Worm (Caenorhabditis elegans): Measurements from ENCODE around the gene coel-1.

Gene coel-1

ce11 chrX:4265283-4265907, at the start of gene coel-1:
Gene coel-1 (plus strand): TSS chrX:4265663.
- TF ChIP-seq nhr-12 (tag; optimal IDR thresholded peaks at IDR 0.05), result no peak
- TF ChIP-seq ztf-11 (tag; optimal IDR thresholded peaks at IDR 0.05), result no peak
- TF ChIP-seq lsy-2 (tag; optimal IDR thresholded peaks at IDR 0.05), result peak; percentile 36
- no peak for TF ChIP-seq nhr-237 (tag; optimal IDR thresholded peaks at IDR 0.05)
- no peak for TF ChIP-seq mab-5 (tag; optimal IDR thresholded peaks at IDR 0.05)
- peak; percentile 8 for TF ChIP-seq cnd-1 (tag; optimal IDR thresholded peaks at IDR 0.05)
- no peak for TF ChIP-seq bed-3 (GFP tag; optimal IDR thresholded peaks at IDR 0.05)
- peak; percentile 20 for TF ChIP-seq blmp-1 (tag; optimal IDR thresholded peaks at IDR 0.05)
- peak; percentile 16 for TF ChIP-seq drap-1 (GFP tag; optimal IDR thresholded peaks at IDR 0.05)
- TF ChIP-seq lin-32 (GFP tag; optimal IDR thresholded peaks at IDR 0.05), result no peak
- TF ChIP-seq M03D4.4 (tag; optimal IDR thresholded peaks at IDR 0.05), result no peak
- no peak for TF ChIP-seq snpc-4 (tag; optimal IDR thresholded peaks at IDR 0.05)
- no peak for TF ChIP-seq nhr-28 (tag; optimal IDR thresholded peaks at IDR 0.05)
- TF ChIP-seq elt-3 (tag; optimal IDR thresholded peaks at IDR 0.05), result no peak
- no peak for TF ChIP-seq tbx-8 (GFP tag; optimal IDR thresholded peaks at IDR 0.05)
- peak; percentile 72 for TF ChIP-seq hlh-1 (tag; optimal IDR thresholded peaks at IDR 0.05)
- peak; percentile 86 for TF ChIP-seq ham-2 (GFP tag; optimal IDR thresholded peaks at IDR 0.05)
- TF ChIP-seq mls-2 (tag; optimal IDR thresholded peaks at IDR 0.05), result peak; percentile 28
- TF ChIP-seq ceh-39 (tag; optimal IDR thresholded peaks at IDR 0.05), result no peak
- TF ChIP-seq zip-8 (tag; optimal IDR thresholded peaks at IDR 0.05), result no peak
- TF ChIP-seq unc-62 (GFP tag; optimal IDR thresholded peaks at IDR 0.05), result peak; percentile 67
- TF ChIP-seq mep-1 (tag; optimal IDR thresholded peaks at IDR 0.05), result no peak
- peak; percentile 71 for TF ChIP-seq ces-1 (GFP tag; optimal IDR thresholded peaks at IDR 0.05)
- TF ChIP-seq pha-4 (tag; optimal IDR thresholded peaks at IDR 0.05), result no peak
- TF ChIP-seq sptf-1 (tag; optimal IDR thresholded peaks at IDR 0.05), result peak; percentile 31
- TF ChIP-seq flh-1 (GFP tag; optimal IDR thresholded peaks at IDR 0.05), result no peak
- peak; percentile 3 for TF ChIP-seq sem-2 (GFP tag; optimal IDR thresholded peaks at IDR 0.05)
- no peak for TF ChIP-seq ceh-83 (GFP tag; optimal IDR thresholded peaks at IDR 0.05)
- TF ChIP-seq ceh-43 (GFP tag; optimal IDR thresholded peaks at IDR 0.05), result no peak
- TF ChIP-seq nhr-76 (tag; optimal IDR thresholded peaks at IDR 0.05), result no peak
- TF ChIP-seq unc-120 (tag; optimal IDR thresholded peaks at IDR 0.05; ENCODE audit: poor library complexity, severe bottlenecking), result peak; percentile 65
- no peak for TF ChIP-seq lin-13 (tag; optimal IDR thresholded peaks at IDR 0.05)

- TF ChIP-seq tbx-8 (GFP tag; optimal IDR thresholded peaks at IDR 0.05) (no peak), cnd-1 (tag; optimal IDR thresholded peaks at IDR 0.05) (no peak), nhr-237 (tag; optimal IDR thresholded peaks at IDR 0.05) (no peak), sem-2 (GFP tag; optimal IDR thresholded peaks at IDR 0.05) (no peak), mep-1 (tag; optimal IDR thresholded peaks at IDR 0.05) (no peak), mls-2 (tag; optimal IDR thresholded peaks at IDR 0.05) (no peak), ztf-11 (tag; optimal IDR thresholded peaks at IDR 0.05) (no peak), elt-1 (tag; optimal IDR thresholded peaks at IDR 0.05; ENCODE audit: borderline replicate concordance, insufficient read depth) (no peak), hlh-1 (tag; optimal IDR thresholded peaks at IDR 0.05) (no peak), M03D4.4 (tag; optimal IDR thresholded peaks at IDR 0.05) (no peak), lsy-2 (tag; optimal IDR thresholded peaks at IDR 0.05) (no peak), zip-8 (tag; optimal IDR thresholded peaks at IDR 0.05) (no peak), unc-39 (tag; optimal IDR thresholded peaks at IDR 0.05) (no peak), ceh-39 (tag; optimal IDR thresholded peaks at IDR 0.05) (no peak), drap-1 (GFP tag; optimal IDR thresholded peaks at IDR 0.05) (no peak), flh-1 (GFP tag; optimal IDR thresholded peaks at IDR 0.05) (no peak), nhr-28 (tag; optimal IDR thresholded peaks at IDR 0.05) (no peak), nhr-76 (tag; optimal IDR thresholded peaks at IDR 0.05) (no peak), ham-2 (GFP tag; optimal IDR thresholded peaks at IDR 0.05) (no peak)
Observed at ce11 chrX:4216894-4217293, 48.6 kb upstream of the coel-1 start, which contains the start of the genes F20B6.10 and hpk-1. Gene F20B6.10 (minus strand): TSS chrX:4217196. Gene hpk-1 (minus strand): TSS chrX:4217290.

ce11 chrX:4218174-4218573, 47.3 kb upstream of the coel-1 start, which contains the start of gene W01H2.2:
Gene W01H2.2 (minus strand): TSS chrX:4218458.
- TF ChIP-seq M03D4.4 (tag; optimal IDR thresholded peaks at IDR 0.05) (no peak), zip-8 (tag; optimal IDR thresholded peaks at IDR 0.05) (no peak)

ce11 chrX:4219487-4219886, 46.0 kb upstream of the coel-1 start:
- no peak for TF ChIP-seq unc-62 (GFP tag; optimal IDR thresholded peaks at IDR 0.05)
- no peak for TF ChIP-seq lin-13 (tag; optimal IDR thresholded peaks at IDR 0.05)
- no peak for TF ChIP-seq lsy-2 (tag; optimal IDR thresholded peaks at IDR 0.05)
- TF ChIP-seq mab-5 (tag; optimal IDR thresholded peaks at IDR 0.05), result no peak
- TF ChIP-seq snpc-4 (tag; optimal IDR thresholded peaks at IDR 0.05), result no peak
- no peak for TF ChIP-seq mep-1 (tag; optimal IDR thresholded peaks at IDR 0.05)
- TF ChIP-seq cnd-1 (tag; optimal IDR thresholded peaks at IDR 0.05), result no peak
- no peak for TF ChIP-seq elt-1 (tag; optimal IDR thresholded peaks at IDR 0.05; ENCODE audit: borderline replicate concordance, insufficient read depth)
- no peak for TF ChIP-seq ceh-43 (GFP tag; optimal IDR thresholded peaks at IDR 0.05)
- no peak for TF ChIP-seq elt-3 (tag; optimal IDR thresholded peaks at IDR 0.05)
- no peak for TF ChIP-seq hlh-1 (tag; optimal IDR thresholded peaks at IDR 0.05)
- no peak for TF ChIP-seq unc-120 (tag; optimal IDR thresholded peaks at IDR 0.05; ENCODE audit: poor library complexity, severe bottlenecking)
- TF ChIP-seq unc-39 (tag; optimal IDR thresholded peaks at IDR 0.05), result no peak
- TF ChIP-seq nhr-237 (tag; optimal IDR thresholded peaks at IDR 0.05), result no peak
- no peak for TF ChIP-seq tbx-8 (GFP tag; optimal IDR thresholded peaks at IDR 0.05)
- no peak for TF ChIP-seq bed-3 (GFP tag; optimal IDR thresholded peaks at IDR 0.05)
- TF ChIP-seq mls-2 (tag; optimal IDR thresholded peaks at IDR 0.05), result no peak
